Worm (Caenorhabditis elegans) whole organism, young adult: ENCODE data around the gene idi-1.

Experiments used
- B0019.2 ChIP-seq: fragments of 200-800 bp; sonication (Bioruptor generic); conservative IDR thresholded peaks from 2 replicates; pipeline ENCODE4 v1.3.6; 2022; ENCODE audit warnings: missing genetic modification reagents, missing genetic modification characterization, missing compliant biosample characterization
- B0261.1 ChIP-seq: sonication (generic microtip); optimal IDR thresholded peaks from 2 replicates; lab custom pipeline; 2016; ENCODE audit warnings: mild to moderate bottlenecking, missing genetic modification characterization, moderate library complexity, missing compliant biosample characterization
- B0336.3 ChIP-seq: fragments of 200-800 bp; sonication (Bioruptor generic); IDR thresholded peaks from 2 replicates; pipeline ENCODE4 v1.3.6; 2022; ENCODE audit warnings: missing genetic modification characterization, missing compliant biosample characterization
- C06A6.2 ChIP-seq: fragments of 200-800 bp; sonication (Bioruptor generic); conservative IDR thresholded peaks from 2 replicates; pipeline ENCODE4 v1.3.6; 2022; ENCODE audit warnings: missing genetic modification characterization, missing compliant biosample characterization
- F57A8.1 ChIP-seq: fragments of 200-800 bp; sonication (Bioruptor generic); optimal IDR thresholded peaks from 2 replicates; lab custom pipeline; 2018; ENCODE audit warnings: mild to moderate bottlenecking, missing genetic modification characterization, moderate library complexity, missing compliant biosample characterization
- T26A5.8 ChIP-seq: sonication (generic microtip); optimal IDR thresholded peaks from 2 replicates; lab custom pipeline; 2016; ENCODE audit warnings: missing genetic modification characterization, missing compliant biosample characterization
- Y53F4B.3 ChIP-seq: fragments of 200-800 bp; sonication (Bioruptor generic); IDR thresholded peaks from 2 replicates; pipeline ENCODE4 v1.3.6; 2022; ENCODE audit warnings: missing genetic modification reagents, missing genetic modification characterization, missing compliant biosample characterization
- Y53G8AR.9 ChIP-seq: fragments of 200-800 bp; sonication (Bioruptor generic); conservative IDR thresholded peaks from 2 replicates; pipeline ENCODE4 v1.3.6; 2022; ENCODE audit warnings: missing genetic modification reagents, missing genetic modification characterization, missing compliant biosample characterization
- Y56A3A.18 ChIP-seq: fragments of 200-800 bp; sonication (Bioruptor generic); IDR thresholded peaks from 2 replicates; pipeline ENCODE4 v1.3.6; 2022; ENCODE audit warnings: missing genetic modification reagents, missing genetic modification characterization, missing compliant biosample characterization
- atf-7 ChIP-seq: sonication (generic microtip); optimal IDR thresholded peaks from 2 replicates; lab custom pipeline; 2017; ENCODE audit warnings: mild to moderate bottlenecking, missing genetic modification characterization, missing compliant biosample characterization
- athp-1 ChIP-seq: sonication (generic microtip); optimal IDR thresholded peaks from 2 replicates; lab custom pipeline; 2017; ENCODE audit warnings: mild to moderate bottlenecking, missing genetic modification characterization, missing compliant biosample characterization
- attf-3 ChIP-seq: fragments of 200-800 bp; sonication (Bioruptor generic); conservative IDR thresholded peaks from 2 replicates; pipeline ENCODE4 v1.3.6; 2022; ENCODE audit warnings: missing genetic modification reagents, missing genetic modification characterization, missing compliant biosample characterization
- ceh-58 ChIP-seq: fragments of 200-800 bp; sonication (Bioruptor generic); IDR thresholded peaks from 2 replicates; pipeline ENCODE4 v1.3.6; 2022; ENCODE audit warnings: missing genetic modification characterization, missing compliant biosample characterization
- ceh-79 ChIP-seq: sonication (generic microtip); optimal IDR thresholded peaks from 2 replicates; lab custom pipeline; 2017; ENCODE audit warnings: mild to moderate bottlenecking, missing genetic modification characterization, missing compliant biosample characterization
- chd-7 ChIP-seq: sonication (generic microtip); optimal IDR thresholded peaks from 2 replicates; lab custom pipeline; 2016; ENCODE audit warnings: mild to moderate bottlenecking, missing genetic modification characterization, moderate library complexity, missing compliant biosample characterization
- efl-1 ChIP-seq: fragments of 150-350 bp; optimal IDR thresholded peaks from 2 replicates; lab custom pipeline; 2014; ENCODE audit warnings: missing biosample characterization, missing genetic modification reagents, missing genetic modification characterization
- egl-44 ChIP-seq: fragments of 200-800 bp; sonication (Bioruptor generic); IDR thresholded peaks from 2 replicates; pipeline ENCODE4 v1.3.6; 2022; ENCODE audit warnings: missing genetic modification reagents, missing genetic modification characterization, missing compliant biosample characterization
- egrh-3 ChIP-seq: fragments of 200-800 bp; sonication (Bioruptor generic); IDR thresholded peaks from 2 replicates; pipeline ENCODE4 v1.3.6; 2022; ENCODE audit warnings: missing genetic modification reagents, missing genetic modification characterization, missing compliant biosample characterization
- ekl-4 ChIP-seq: fragments of 200-800 bp; sonication (Bioruptor generic); IDR thresholded peaks from 2 replicates; pipeline ENCODE4 v1.3.6; 2022; ENCODE audit warnings: missing genetic modification reagents, missing genetic modification characterization, missing compliant biosample characterization
- fkh-3 ChIP-seq: sonication (generic microtip); optimal IDR thresholded peaks from 2 replicates; lab custom pipeline; 2016; ENCODE audit warnings: mild to moderate bottlenecking, missing genetic modification characterization, missing compliant biosample characterization
- gei-17 ChIP-seq: fragments of 200-800 bp; sonication (Bioruptor generic); optimal IDR thresholded peaks from 2 replicates; lab custom pipeline; 2018; ENCODE audit warnings: mild to moderate bottlenecking, missing genetic modification characterization, missing compliant biosample characterization
- hmg-20 ChIP-seq: fragments of 200-800 bp; sonication (Bioruptor generic); IDR thresholded peaks from 2 replicates; pipeline ENCODE4 v1.3.6; 2022; ENCODE audit warnings: missing genetic modification reagents, missing genetic modification characterization, missing compliant biosample characterization
- lin-26 ChIP-seq: fragments of 200-800 bp; sonication (Bioruptor generic); IDR thresholded peaks from 2 replicates; pipeline ENCODE4 v1.3.6; 2022; ENCODE audit warnings: missing genetic modification reagents, missing genetic modification characterization, missing compliant biosample characterization
- lin-54 ChIP-seq: fragments of 200-800 bp; sonication (Bioruptor generic); optimal IDR thresholded peaks from 2 replicates; lab custom pipeline; 2018; ENCODE audit warnings: mild to moderate bottlenecking, missing genetic modification characterization, missing compliant biosample characterization
- madf-6 ChIP-seq: fragments of 200-800 bp; sonication (Bioruptor generic); IDR thresholded peaks from 2 replicates; pipeline ENCODE4 v1.3.6; 2022; ENCODE audit warnings: missing genetic modification reagents, missing genetic modification characterization, missing compliant biosample characterization
- mcd-1 ChIP-seq: fragments of 200-800 bp; sonication (Bioruptor generic); IDR thresholded peaks from 2 replicates; pipeline ENCODE4 v1.3.6; 2022; ENCODE audit warnings: missing genetic modification reagents, missing genetic modification characterization, missing compliant biosample characterization
- nfya-1 ChIP-seq: sonication (generic microtip); optimal IDR thresholded peaks from 2 replicates; lab custom pipeline; 2017; ENCODE audit warnings: antibody characterized with exemption, missing compliant biosample characterization, missing genetic modification characterization, borderline replicate concordance; ENCODE audit not compliant: insufficient read depth
- nfya-2 ChIP-seq: fragments of 200-800 bp; sonication (Bioruptor generic); IDR thresholded peaks from 2 replicates; pipeline ENCODE4 v1.3.6; 2022; ENCODE audit warnings: missing genetic modification reagents, missing genetic modification characterization, missing compliant biosample characterization
- nfyb-1 ChIP-seq: fragments of 200-800 bp; sonication (Bioruptor generic); IDR thresholded peaks from 2 replicates; pipeline ENCODE4 v1.3.6; 2022; ENCODE audit warnings: missing genetic modification reagents, missing genetic modification characterization, missing compliant biosample characterization
- nhr-27 ChIP-seq: fragments of 200-800 bp; sonication (Bioruptor generic); optimal IDR thresholded peaks from 2 replicates; lab custom pipeline; 2018; ENCODE audit warnings: mild to moderate bottlenecking, missing genetic modification characterization, moderate library complexity, missing compliant biosample characterization
- nhr-80 ChIP-seq: sonication (generic microtip); optimal IDR thresholded peaks from 2 replicates; lab custom pipeline; 2016; ENCODE audit warnings: missing genetic modification characterization, missing compliant biosample characterization
- nhr-90 ChIP-seq: sonication (generic microtip); optimal IDR thresholded peaks from 2 replicates; lab custom pipeline; 2016; ENCODE audit warnings: missing genotype, mild to moderate bottlenecking, missing genetic modification characterization, missing compliant biosample characterization
- pbrm-1 ChIP-seq: fragments of 200-800 bp; sonication (Bioruptor generic); IDR thresholded peaks from 2 replicates; pipeline ENCODE4 v1.3.6; 2022; ENCODE audit warnings: missing genetic modification reagents, missing genetic modification characterization, missing compliant biosample characterization
- rec-8 ChIP-seq, 2 experiments: sonication (generic microtip); optimal IDR thresholded peaks; 2 replicates each; lab custom pipeline; 2016; ENCODE audit warnings: mild to moderate bottlenecking in 2 of 2, missing genetic modification characterization in 2 of 2, missing genetic modification reagents in 2 of 2, missing genotype in 2 of 2, missing biosample characterization in 1 of 2, missing compliant biosample characterization in 1 of 2, moderate library complexity in 1 of 2
- repo-1 ChIP-seq: sonication (generic microtip); optimal IDR thresholded peaks from 2 replicates; lab custom pipeline; 2017; ENCODE audit warnings: mild to moderate bottlenecking, missing genetic modification characterization, missing compliant biosample characterization
- rpc-1 ChIP-seq, 2 experiments: fragments of 150-350 bp in 1 of 2; sonication (generic microtip) in 1 of 2; optimal IDR thresholded peaks; 2 replicates each; lab custom pipeline; 2014 to 2018; ENCODE audit warnings: missing biosample characterization in 1 of 2, missing genetic modification characterization in 1 of 2, missing genetic modification reagents in 1 of 2, missing genotype in 1 of 2
- sea-2 ChIP-seq: fragments of 200-800 bp; sonication (Bioruptor generic); IDR thresholded peaks from 2 replicates; pipeline ENCODE4 v1.3.6; 2022; ENCODE audit warnings: missing genetic modification characterization, missing compliant biosample characterization
- snpc-1.3 ChIP-seq: sonication (generic microtip); optimal IDR thresholded peaks from 2 replicates; lab custom pipeline; 2017; ENCODE audit warnings: missing genetic modification characterization, mild to moderate bottlenecking, missing compliant biosample characterization, antibody characterized with exemption, moderate library complexity, missing genotype, missing genetic modification reagents; ENCODE audit not compliant: insufficient read depth
- snpc-3.4 ChIP-seq: sonication (generic microtip); optimal IDR thresholded peaks from 2 replicates; lab custom pipeline; 2017; ENCODE audit warnings: missing genetic modification characterization, mild to moderate bottlenecking, missing compliant biosample characterization, antibody characterized with exemption, moderate library complexity, missing genotype, missing genetic modification reagents
- somi-1 ChIP-seq: fragments of 200-800 bp; sonication (Bioruptor generic); optimal IDR thresholded peaks from 2 replicates; lab custom pipeline; 2018; ENCODE audit warnings: mild to moderate bottlenecking, missing genetic modification characterization, missing compliant biosample characterization
- tbp1 ChIP-seq: fragments of 200-800 bp; sonication (Bioruptor generic); optimal IDR thresholded peaks from 2 replicates; lab custom pipeline; 2018; ENCODE audit warnings: mild to moderate bottlenecking, missing genetic modification characterization, missing compliant biosample characterization
- tlf-1 ChIP-seq: fragments of 200-800 bp; sonication (Bioruptor generic); optimal IDR thresholded peaks from 2 replicates; lab custom pipeline; 2018; ENCODE audit warnings: mild to moderate bottlenecking, missing genetic modification characterization, missing compliant biosample characterization
- unc-130 ChIP-seq: sonication (generic microtip); optimal IDR thresholded peaks from 2 replicates; lab custom pipeline; 2016; ENCODE audit warnings: missing genetic modification reagents, missing genetic modification characterization, missing compliant biosample characterization
- xnd-1 ChIP-seq: sonication (generic microtip); optimal IDR thresholded peaks from 2 replicates; lab custom pipeline; 2016; ENCODE audit warnings: missing genotype, missing genetic modification reagents, missing genetic modification characterization, missing compliant biosample characterization
- ztf-25 ChIP-seq: fragments of 200-800 bp; sonication (Bioruptor generic); IDR thresholded peaks from 2 replicates; pipeline ENCODE4 v1.3.6; 2022; ENCODE audit warnings: missing genetic modification reagents, missing genetic modification characterization, missing compliant biosample characterization
- ztf-28 ChIP-seq: fragments of 200-800 bp; sonication (Bioruptor generic); IDR thresholded peaks from 2 replicates; pipeline ENCODE4 v1.3.6; 2022; ENCODE audit warnings: missing genetic modification reagents, missing genetic modification characterization, missing compliant biosample characterization

The idi-1 gene

ce11 chrIII:8109459-8110057 is 18.1 kb downstream of the idi-1 start (continued):
- TF ChIP-seq madf-6 (GFP tag; lab: Robert Waterston, UW) (peak; percentile 72), fkh-3 (tag; lab: Kevin White, UChicago) (peak; percentile 42), Y53F4B.3 (peak; percentile 64), chd-7 (tag; lab: Kevin White, UChicago) (peak; percentile 81), athp-1 (tag; lab: Kevin White, UChicago) (peak; percentile 24), snpc-1.3 (tag; lab: Kevin White, UChicago) (peak; percentile 69), C06A6.2 (GFP tag; lab: Robert Waterston, UW) (0 out of 2 replicates have a peak, but pooled peaks have one; percentile 18), egrh-3 (GFP tag; lab: Robert Waterston, UW) (peak; percentile 52), B0261.1 (tag; lab: Kevin White, UChicago) (peak; percentile 93), unc-130 (GFP tag; lab: Kevin White, UChicago) (peak; percentile 42), snpc-3.4 (tag; lab: Kevin White, UChicago) (peak; percentile 89), lin-26 (GFP tag; lab: Robert Waterston, UW) (peak; percentile 95), Y53G8AR.9 (peak; percentile 64; the same call in 1 of the 2 replicates), B0336.3 (GFP tag; lab: Robert Waterston, UW) (peak; percentile 54; the same call in 1 of the 2 replicates), sea-2 (GFP tag; lab: Robert Waterston, UW) (peak; percentile 79; the same call in 1 of the 2 replicates), pbrm-1 (GFP tag; lab: Robert Waterston, UW) (peak; percentile 85), nhr-90 (tag; lab: Kevin White, UChicago) (peak; percentile 87), ekl-4 (peak; percentile 72), xnd-1 (no peak), nfya-2 (GFP tag; lab: Robert Waterston, UW) (0 out of 2 replicates have a peak, but pooled peaks have one; percentile 20), ztf-25 (GFP tag; lab: Robert Waterston, UW) (peak; percentile 83), nfya-1 (tag; lab: Kevin White, UChicago) (no peak), ztf-28 (peak; percentile 74; the same call in 1 of the 2 replicates), F57A8.1 (peak; percentile 40), atf-7 (tag; lab: Kevin White, UChicago) (peak; percentile 19), nhr-80 (peak; percentile 26), rec-8 (tag; optimal IDR thresholded peaks at IDR 0.05; lab: Kevin White, UChicago) (peak; percentile 80 to 94), somi-1 (no peak), tlf-1 (GFP tag; lab: Kevin White, UChicago) (peak; percentile 33), T26A5.8 (tag; lab: Kevin White, UChicago) (peak; percentile 61), rpc-1 (optimal IDR thresholded peaks at IDR 0.05; lab: Kevin White, UChicago) (peak; percentile 88), rpc-1 (tag; optimal IDR thresholded peaks at IDR 0.05; lab: Kevin White, UChicago) (peak; percentile 94), attf-3 (GFP tag; lab: Robert Waterston, UW) (peak; percentile 64; the same call in 1 of the 2 replicates), egl-44 (GFP tag; lab: Robert Waterston, UW) (peak; percentile 90), lin-54 (GFP tag; lab: Kevin White, UChicago) (peak; percentile 72), gei-17 (GFP tag; lab: Kevin White, UChicago) (peak; percentile 54), ceh-58 (no peak), hmg-20 (GFP tag; lab: Robert Waterston, UW) (0 out of 2 replicates have a peak, but pooled peaks have one; percentile 38), repo-1 (tag; lab: Kevin White, UChicago) (peak; percentile 55), tbp1 (GFP tag; lab: Kevin White, UChicago) (peak; percentile 99), B0019.2 (GFP tag; lab: Robert Waterston, UW) (0 out of 2 replicates have a peak, but pooled peaks have one; percentile 46), nfyb-1 (GFP tag; lab: Robert Waterston, UW) (peak; percentile 86), nhr-27 (tag; lab: Kevin White, UChicago) (no peak), ceh-79 (peak; percentile 37), efl-1 (peak; percentile 4), mcd-1 (peak; percentile 73), Y56A3A.18 (GFP tag; lab: Robert Waterston, UW) (peak; percentile 83)
